Worm (Caenorhabditis elegans) whole organism, early embryonic: ENCODE data around the gene T10D4.11.

Experiments used
- B0310.2 ChIP-seq: sonication (generic microtip); optimal IDR thresholded peaks from 2 replicates; lab custom pipeline; 2016; ENCODE audit warnings: mild to moderate bottlenecking, missing genetic modification characterization, missing compliant biosample characterization
- F13C5.2 ChIP-seq: sonication (generic microtip); optimal IDR thresholded peaks from 2 replicates; lab custom pipeline; 2017; ENCODE audit warnings: mild to moderate bottlenecking, missing genetic modification characterization, inconsistent platforms, missing compliant biosample characterization
- aly-1 ChIP-seq: sonication (generic microtip); optimal IDR thresholded peaks from 2 replicates; lab custom pipeline; 2016; ENCODE audit warnings: missing genetic modification characterization, missing compliant biosample characterization
- ama-1 ChIP-seq: fragments of 150-350 bp; optimal IDR thresholded peaks from 2 replicates; lab custom pipeline; 2014
- ceh-13 ChIP-seq: fragments of 200-800 bp; sonication (Bioruptor generic); optimal IDR thresholded peaks from 2 replicates; lab custom pipeline; 2018; ENCODE audit warnings: mild to moderate bottlenecking, missing genetic modification characterization, missing compliant biosample characterization
- ceh-36 ChIP-seq: sonication (generic microtip); optimal IDR thresholded peaks from 2 replicates; lab custom pipeline; 2016; ENCODE audit warnings: missing genetic modification characterization, inconsistent platforms, missing compliant biosample characterization
- ets-7 ChIP-seq: sonication (generic microtip); optimal IDR thresholded peaks from 2 replicates; lab custom pipeline; 2016; ENCODE audit warnings: missing genotype, missing genetic modification characterization, missing compliant biosample characterization
- flt-1 ChIP-seq: fragments of 200-800 bp; sonication (Bioruptor generic); IDR thresholded peaks from 2 replicates; pipeline ENCODE4 v1.3.6; 2022; ENCODE audit warnings: missing genetic modification characterization, missing compliant biosample characterization
- hmbx-1 ChIP-seq: sonication (generic microtip); optimal IDR thresholded peaks from 2 replicates; lab custom pipeline; 2016; ENCODE audit warnings: mild to moderate bottlenecking, missing genetic modification characterization, missing compliant biosample characterization
- hmg-4 ChIP-seq: fragments of 200-800 bp; sonication (Bioruptor generic); optimal IDR thresholded peaks from 2 replicates; lab custom pipeline; 2018; ENCODE audit warnings: mild to moderate bottlenecking, missing genetic modification characterization, missing compliant biosample characterization
- hnd-1 ChIP-seq: sonication (generic microtip); optimal IDR thresholded peaks from 2 replicates; lab custom pipeline; 2016; ENCODE audit warnings: missing genetic modification characterization, missing compliant biosample characterization
- pes-1 ChIP-seq: fragments of 200-800 bp; sonication (Bioruptor generic); IDR thresholded peaks from 2 replicates; pipeline ENCODE4 v1.3.6; 2022; ENCODE audit warnings: missing genetic modification reagents, missing genetic modification characterization, missing compliant biosample characterization
- scrt-1 ChIP-seq: fragments of 200-800 bp; sonication (Bioruptor generic); IDR thresholded peaks from 2 replicates; pipeline ENCODE4 v1.3.6; 2022; ENCODE audit warnings: missing genetic modification characterization, missing compliant biosample characterization
- sea-1 ChIP-seq: fragments of 200-800 bp; sonication (Bioruptor generic); conservative IDR thresholded peaks from 2 replicates; pipeline ENCODE4 v1.3.6; 2022; ENCODE audit warnings: missing genetic modification characterization, missing compliant biosample characterization
- tbx-11 ChIP-seq: fragments of 200-800 bp; sonication (Bioruptor generic); IDR thresholded peaks from 2 replicates; pipeline ENCODE4 v1.3.6; 2022; ENCODE audit warnings: missing genetic modification characterization, missing compliant biosample characterization
- tbx-37 ChIP-seq: fragments of 200-800 bp; sonication (Bioruptor generic); conservative IDR thresholded peaks from 2 replicates; pipeline ENCODE4 v1.3.6; 2022; ENCODE audit warnings: missing genetic modification reagents, missing genetic modification characterization, missing compliant biosample characterization
- tra-4 ChIP-seq: sonication (generic microtip); optimal IDR thresholded peaks from 2 replicates; lab custom pipeline; 2017; ENCODE audit warnings: missing genetic modification characterization, missing compliant biosample characterization

T10D4.11 gene

DNA sequence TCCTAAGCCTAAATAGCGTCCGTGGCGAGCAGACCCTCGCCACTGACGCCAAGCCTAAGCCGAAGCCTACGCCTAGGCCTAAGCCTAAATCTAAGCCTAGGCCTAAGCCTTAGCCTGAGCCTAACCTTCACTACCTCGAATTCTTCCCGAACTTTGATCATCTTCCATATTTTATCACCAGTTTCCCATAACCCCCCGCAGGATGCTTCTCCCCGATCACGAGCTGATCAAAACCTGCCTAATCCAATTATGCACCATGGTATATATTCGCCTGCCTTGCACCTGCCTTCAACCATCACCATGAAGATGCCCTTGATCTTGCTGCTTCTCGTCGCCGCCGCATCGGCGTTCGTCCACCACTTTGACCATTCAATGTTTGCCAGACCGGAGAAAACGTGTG lies 22.7 kb downstream of the T10D4.11 start, which contains the start of gene ins-31:
TSS of gene ins-31 (plus strand) at position 301 of the 400 bp plus-strand sequence.
- TF ChIP-seq pes-1 (GFP tag; lab: Robert Waterston, UW) = 0 out of 2 replicates have a peak, but pooled peaks have one; percentile 32

- TF ChIP-seq hmg-4 (GFP tag; lab: Kevin White, UChicago) (no peak), tbx-37 (GFP tag; lab: Robert Waterston, UW) (no peak), scrt-1 (GFP tag; lab: Robert Waterston, UW) (no peak), ceh-13 (GFP tag; lab: Kevin White, UChicago) (no peak), aly-1 (tag; lab: Kevin White, UChicago) (no peak), hnd-1 (tag; lab: Kevin White, UChicago) (no peak)
Observed at ce11 chrII:3126341-3126740, 23.1 kb downstream of the T10D4.11 start, which contains the start of gene ins-19. ins-19 (minus strand) TSS chrII:3126441.

DNA sequence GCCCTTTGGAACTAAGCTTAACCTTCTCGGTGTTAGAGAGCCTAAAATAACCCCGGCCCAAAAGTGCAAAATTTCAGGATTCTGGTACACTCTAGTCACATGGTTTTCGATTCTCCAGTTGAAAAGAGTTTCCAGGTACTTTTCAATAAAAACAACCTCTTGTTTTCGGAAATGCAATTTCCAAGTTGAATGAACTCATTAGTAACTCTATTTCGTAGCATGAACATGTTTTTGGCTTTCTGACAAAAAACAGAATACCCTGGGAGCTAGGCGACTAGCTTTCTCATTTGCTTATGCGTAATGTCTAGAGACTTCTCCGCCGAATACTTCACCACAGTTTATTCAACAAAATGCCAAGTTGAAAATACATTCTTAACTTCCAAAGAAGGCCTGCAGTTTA lies 26.2 kb downstream of the T10D4.11 start, which contains the start of gene srh-71:
TSS of gene srh-71 (plus strand) at position 301 of the 400 bp plus-strand sequence.
- TF ChIP-seq pes-1 (GFP tag; lab: Robert Waterston, UW) = no peak
- no peak for TF ChIP-seq flt-1 (GFP tag; lab: Robert Waterston, UW)
- TF ChIP-seq tbx-37 (GFP tag; lab: Robert Waterston, UW) = no peak
- no peak for TF ChIP-seq ceh-13 (GFP tag; lab: Kevin White, UChicago)
- no peak for TF ChIP-seq tra-4 (tag; lab: Kevin White, UChicago)
- TF ChIP-seq ceh-36 (tag; lab: Kevin White, UChicago) = no peak
- no peak for TF ChIP-seq tbx-11 (GFP tag; lab: Robert Waterston, UW)
- TF ChIP-seq hmg-4 (GFP tag; lab: Kevin White, UChicago) = no peak
- TF ChIP-seq B0310.2 = no peak
- no peak for TF ChIP-seq hnd-1 (tag; lab: Kevin White, UChicago)
- TF ChIP-seq aly-1 (tag; lab: Kevin White, UChicago) = no peak
- no peak for TF ChIP-seq sea-1 (GFP tag; lab: Robert Waterston, UW)
- no peak for TF ChIP-seq ama-1
- no peak for TF ChIP-seq hmbx-1
- no peak for TF ChIP-seq ets-7 (tag; lab: Kevin White, UChicago)
- no peak for TF ChIP-seq F13C5.2 (tag; lab: Kevin White, UChicago)
- no peak for TF ChIP-seq scrt-1 (GFP tag; lab: Robert Waterston, UW)

- TF ChIP-seq sea-1 (GFP tag; lab: Robert Waterston, UW) = no peak
- no peak for TF ChIP-seq tra-4 (tag; lab: Kevin White, UChicago)
- no peak for TF ChIP-seq flt-1 (GFP tag; lab: Robert Waterston, UW)
- TF ChIP-seq tbx-11 (GFP tag; lab: Robert Waterston, UW) = no peak
- TF ChIP-seq hmg-4 (GFP tag; lab: Kevin White, UChicago) = no peak
- no peak for TF ChIP-seq ama-1
- no peak for TF ChIP-seq pes-1 (GFP tag; lab: Robert Waterston, UW)
- TF ChIP-seq hmbx-1 = no peak
- no peak for TF ChIP-seq ets-7 (tag; lab: Kevin White, UChicago)
- no peak for TF ChIP-seq hnd-1 (tag; lab: Kevin White, UChicago)
- no peak for TF ChIP-seq scrt-1 (GFP tag; lab: Robert Waterston, UW)
- no peak for TF ChIP-seq ceh-36 (tag; lab: Kevin White, UChicago)
- no peak for TF ChIP-seq B0310.2
- TF ChIP-seq F13C5.2 (tag; lab: Kevin White, UChicago) = no peak
- no peak for TF ChIP-seq aly-1 (tag; lab: Kevin White, UChicago)
Observed at ce11 chrII:3118907-3119382, 30.5 kb downstream of the T10D4.11 start, which contains the start of gene T10D4.6. T10D4.6 (plus strand) TSS chrII:3119332.

ce11 chrII:3117471-3117870 lies 31.9 kb downstream of the T10D4.11 start, which contains the start of gene T10D4.7:
T10D4.7 (plus strand) TSS chrII:3117771.
- TF ChIP-seq ceh-13 (GFP tag; lab: Kevin White, UChicago) (no peak), ets-7 (tag; lab: Kevin White, UChicago) (no peak), B0310.2 (no peak), tbx-37 (GFP tag; lab: Robert Waterston, UW) (no peak), tra-4 (tag; lab: Kevin White, UChicago) (no peak), hmg-4 (GFP tag; lab: Kevin White, UChicago) (no peak), ceh-36 (tag; lab: Kevin White, UChicago) (no peak)

DNA sequence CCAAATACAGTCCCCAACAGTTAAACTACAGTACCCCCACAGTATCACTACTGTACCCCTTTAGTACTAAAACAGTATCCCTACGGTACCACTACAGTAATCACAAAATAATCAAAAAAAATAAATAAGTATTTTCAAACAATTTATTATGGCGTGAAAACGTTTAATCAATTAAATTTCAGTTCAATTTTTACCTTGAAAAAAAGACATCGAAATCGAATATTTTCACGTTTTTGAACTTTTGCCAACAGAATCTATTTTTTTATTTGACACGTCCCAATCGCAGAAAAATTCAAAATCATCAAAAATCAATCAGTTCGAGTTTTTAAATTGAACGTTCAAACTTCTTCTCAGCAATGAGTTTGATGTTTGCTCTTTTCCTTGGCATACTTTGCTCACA lies 35.5 kb downstream of the T10D4.11 start, which contains the start of gene clec-123:
TSS of gene clec-123 (plus strand) at position 301 of the 400 bp plus-strand sequence.
- TF ChIP-seq hmbx-1 (no peak), ets-7 (tag; lab: Kevin White, UChicago) (no peak), sea-1 (GFP tag; lab: Robert Waterston, UW) (no peak), tra-4 (tag; lab: Kevin White, UChicago) (no peak), tbx-11 (GFP tag; lab: Robert Waterston, UW) (no peak), aly-1 (tag; lab: Kevin White, UChicago) (no peak), hnd-1 (tag; lab: Kevin White, UChicago) (no peak), ceh-13 (GFP tag; lab: Kevin White, UChicago) (no peak), flt-1 (GFP tag; lab: Robert Waterston, UW) (no peak)

- TF ChIP-seq flt-1 (GFP tag; lab: Robert Waterston, UW) (no peak), aly-1 (tag; lab: Kevin White, UChicago) (no peak), tra-4 (tag; lab: Kevin White, UChicago) (no peak), pes-1 (GFP tag; lab: Robert Waterston, UW) (no peak), scrt-1 (GFP tag; lab: Robert Waterston, UW) (no peak), sea-1 (GFP tag; lab: Robert Waterston, UW) (no peak), ceh-36 (tag; lab: Kevin White, UChicago) (no peak), ceh-13 (GFP tag; lab: Kevin White, UChicago) (no peak), hmg-4 (GFP tag; lab: Kevin White, UChicago) (no peak), tbx-11 (GFP tag; lab: Robert Waterston, UW) (no peak), ama-1 (no peak), hnd-1 (tag; lab: Kevin White, UChicago) (no peak), hmbx-1 (no peak), F13C5.2 (tag; lab: Kevin White, UChicago) (no peak), B0310.2 (no peak), tbx-37 (GFP tag; lab: Robert Waterston, UW) (no peak), ets-7 (tag; lab: Kevin White, UChicago) (no peak)
Observed at ce11 chrII:3113289-3113688, 36.1 kb downstream of the T10D4.11 start.
